Fruit fly (Drosophila melanogaster) whole organism, embryonic: Measurements from ENCODE around the gene CG6966.
A peak's percentile ranks its signal among the peaks of the same experiment; 100 is the strongest.

Source experiments
- CG8765 ChIP-seq: fragments of 200-800 bp; sonication (Bioruptor generic); IDR thresholded peaks from 2 replicates; pipeline ENCODE4 v1.3.6; 2022; ENCODE audit warnings: missing biosample characterization, missing genetic modification characterization
- Hey ChIP-seq: fragments of 200-800 bp; sonication (Bioruptor generic); optimal IDR thresholded peaks from 3 replicates; lab custom pipeline; 2018; ENCODE audit warnings: missing biosample characterization, mild to moderate bottlenecking, missing genetic modification characterization
- ken ChIP-seq: fragments of 200-800 bp; sonication (Bioruptor generic); IDR thresholded peaks from 3 replicates; pipeline ENCODE4 v1.3.6; 2022; ENCODE audit warnings: missing biosample characterization, missing genetic modification characterization
- lilli ChIP-seq: fragments of 200-800 bp; sonication (Bioruptor generic); optimal IDR thresholded peaks from 3 replicates; lab custom pipeline; 2016; ENCODE audit warnings: missing biosample characterization, missing genetic modification characterization
- shn ChIP-seq: fragments of 200-800 bp; sonication (Bioruptor generic); optimal IDR thresholded peaks from 3 replicates; lab custom pipeline; 2016; ENCODE audit warnings: missing biosample characterization, missing genetic modification characterization
- trh ChIP-seq: fragments of 200-800 bp; sonication (Bioruptor generic); optimal IDR thresholded peaks from 2 replicates; lab custom pipeline; 2016; ENCODE audit warnings: missing biosample characterization, missing genetic modification characterization

dm6 chr3R:15138251-15138650, 42.8 kb upstream of the CG6966 start:
- TF ChIP-seq lilli (GFP tag; lab: Kevin White, UChicago) (no peak), trh (GFP tag; lab: Kevin White, UChicago) (no peak), CG8765 (GFP tag; lab: Robert Waterston, UW) (0 out of 2 replicates have a peak, but pooled peaks have one; percentile 45), ken (GFP tag; lab: Robert Waterston, UW) (no peak), shn (GFP tag; lab: Kevin White, UChicago) (no peak), Hey (tag; lab: Kevin White, UChicago) (no peak)
